Worm (Caenorhabditis elegans) whole organism, mixed stage, embryonic: Measurements from ENCODE around the gene C50B8.4.

Source experiments
- bed-3 ChIP-seq: fragments of 200-800 bp; sonication (Bioruptor generic); optimal IDR thresholded peaks from 3 replicates; lab custom pipeline; 2018; ENCODE audit warnings: mild to moderate bottlenecking, missing genetic modification characterization, moderate library complexity, missing compliant biosample characterization
- blmp-1 ChIP-seq: fragments of 150-350 bp; optimal IDR thresholded peaks from 2 replicates; lab custom pipeline; 2014; ENCODE audit warnings: missing biosample characterization, missing genetic modification characterization
- cnd-1 ChIP-seq: fragments of 200-800 bp; sonication (Bioruptor generic); optimal IDR thresholded peaks from 2 replicates; lab custom pipeline; 2018; ENCODE audit warnings: mild to moderate bottlenecking, missing genetic modification characterization, missing compliant biosample characterization
- elt-3 ChIP-seq: fragments of 150-350 bp; optimal IDR thresholded peaks from 2 replicates; lab custom pipeline; 2014; ENCODE audit warnings: missing biosample characterization, missing genetic modification characterization
- flh-1 ChIP-seq: fragments of 200-800 bp; sonication (Bioruptor generic); optimal IDR thresholded peaks from 2 replicates; lab custom pipeline; 2018; ENCODE audit warnings: mild to moderate bottlenecking, missing genetic modification characterization, moderate library complexity, missing compliant biosample characterization
- ham-2 ChIP-seq: fragments of 200-800 bp; sonication (Bioruptor generic); optimal IDR thresholded peaks from 2 replicates; lab custom pipeline; 2018; ENCODE audit warnings: mild to moderate bottlenecking, missing genetic modification characterization, missing compliant biosample characterization
- lin-32 ChIP-seq: fragments of 200-800 bp; sonication (Bioruptor generic); optimal IDR thresholded peaks from 2 replicates; lab custom pipeline; 2018; ENCODE audit warnings: mild to moderate bottlenecking, missing genetic modification characterization, missing compliant biosample characterization
- nhr-12 ChIP-seq: fragments of 150-350 bp; optimal IDR thresholded peaks from 2 replicates; lab custom pipeline; 2014; ENCODE audit warnings: missing biosample characterization, missing genetic modification characterization
- nhr-237 ChIP-seq: fragments of 150-350 bp; optimal IDR thresholded peaks from 2 replicates; lab custom pipeline; 2014; ENCODE audit warnings: missing biosample characterization, missing genetic modification characterization
- nhr-28 ChIP-seq: fragments of 150-350 bp; optimal IDR thresholded peaks from 2 replicates; lab custom pipeline; 2014; ENCODE audit warnings: missing biosample characterization, missing genetic modification characterization
- sem-2 ChIP-seq: fragments of 200-800 bp; sonication (Bioruptor generic); optimal IDR thresholded peaks from 2 replicates; lab custom pipeline; 2018; ENCODE audit warnings: mild to moderate bottlenecking, missing genetic modification characterization, missing compliant biosample characterization
- snpc-4 ChIP-seq: fragments of 150-350 bp; optimal IDR thresholded peaks from 2 replicates; lab custom pipeline; 2014; ENCODE audit warnings: missing biosample characterization, missing genetic modification characterization
- unc-62 ChIP-seq: fragments of 150-350 bp; optimal IDR thresholded peaks from 2 replicates; lab custom pipeline; 2014; ENCODE audit warnings: missing biosample characterization, missing genetic modification reagents, missing genetic modification characterization
- ztf-11 ChIP-seq: fragments of 150-350 bp; optimal IDR thresholded peaks from 2 replicates; lab custom pipeline; 2014; ENCODE audit warnings: missing biosample characterization, missing genetic modification characterization

ce11 chrV:13529165-13529564 lies 42.6 kb upstream of the C50B8.4 start:
- TF ChIP-seq elt-3: no peak
- TF ChIP-seq blmp-1 (tag; lab: Kevin White, UChicago): no peak
- TF ChIP-seq nhr-237: no peak
- TF ChIP-seq unc-62: no peak
- TF ChIP-seq flh-1: no peak
- TF ChIP-seq cnd-1 (tag; lab: Kevin White, UChicago): no peak
- no peak for TF ChIP-seq ztf-11
- no peak for TF ChIP-seq nhr-28 (tag; lab: Kevin White, UChicago)
- no peak for TF ChIP-seq ham-2 (GFP tag; lab: Kevin White, UChicago)
- no peak for TF ChIP-seq snpc-4 (tag; lab: Kevin White, UChicago)
- no peak for TF ChIP-seq sem-2
- TF ChIP-seq lin-32 (GFP tag; lab: Kevin White, UChicago): no peak
- TF ChIP-seq bed-3 (GFP tag; lab: Kevin White, UChicago): no peak
- TF ChIP-seq nhr-12 (tag; lab: Kevin White, UChicago): no peak
